Fruit fly (Drosophila melanogaster): Measurements from ENCODE around the gene Task6.

The Task6 gene

dm6 chr3R:13647734-13648541 is 26.4 kb downstream of the Task6 start:
- TF ChIP-seq pan (optimal IDR thresholded peaks at IDR 0.05) (no peak), EcR (GFP tag; optimal IDR thresholded peaks at IDR 0.05) (peak in 1 of 2 experiments; percentile 71)

- TF ChIP-seq EcR (GFP tag; optimal IDR thresholded peaks at IDR 0.05) (no peak), CG8478 (optimal IDR thresholded peaks at IDR 0.05) (no peak), Dll (optimal IDR thresholded peaks at IDR 0.05) (no peak), psq (optimal IDR thresholded peaks at IDR 0.05) (no peak), pan (optimal IDR thresholded peaks at IDR 0.05) (no peak), usp (GFP tag; optimal IDR thresholded peaks at IDR 0.05) (no peak)
These were observed 27.4 kb downstream of the Task6 start, which contains the start of gene rin for dm6 chr3R:13646729-13647633. Gene rin, plus strand, starts transcription at chr3R:13647004.

dm6 chr3R:13645874-13646370 is 28.4 kb downstream of the Task6 start, which contains the start of gene sqd:
Gene sqd, minus strand, starts transcription at chr3R:13646304.
- no peak for TF ChIP-seq Dll (optimal IDR thresholded peaks at IDR 0.05)
- TF ChIP-seq usp (GFP tag; optimal IDR thresholded peaks at IDR 0.05): no peak
- no peak for TF ChIP-seq CG8478 (optimal IDR thresholded peaks at IDR 0.05)
- TF ChIP-seq psq (optimal IDR thresholded peaks at IDR 0.05): no peak
- TF ChIP-seq EcR (GFP tag; optimal IDR thresholded peaks at IDR 0.05): no peak
- TF ChIP-seq pan (optimal IDR thresholded peaks at IDR 0.05): no peak

- TF ChIP-seq Dll (optimal IDR thresholded peaks at IDR 0.05): no peak
- TF ChIP-seq EcR (GFP tag; optimal IDR thresholded peaks at IDR 0.05): no peak
- no peak for TF ChIP-seq CG8478 (optimal IDR thresholded peaks at IDR 0.05)
- TF ChIP-seq psq (optimal IDR thresholded peaks at IDR 0.05): no peak
- no peak for TF ChIP-seq pan (optimal IDR thresholded peaks at IDR 0.05)
- TF ChIP-seq usp (GFP tag; optimal IDR thresholded peaks at IDR 0.05): no peak
These were observed 29.3 kb downstream of the Task6 start for dm6 chr3R:13644778-13645660.

dm6 chr3R:13631642-13632041 is 42.7 kb downstream of the Task6 start, which contains the start of gene CG10841:
Gene CG10841, plus strand, starts transcription at chr3R:13631942.
- no peak for TF ChIP-seq Dll (optimal IDR thresholded peaks at IDR 0.05)
- TF ChIP-seq usp (GFP tag; optimal IDR thresholded peaks at IDR 0.05): no peak
- no peak for TF ChIP-seq CG8478 (optimal IDR thresholded peaks at IDR 0.05)
- TF ChIP-seq psq (optimal IDR thresholded peaks at IDR 0.05): no peak
- TF ChIP-seq pan (optimal IDR thresholded peaks at IDR 0.05): no peak
- TF ChIP-seq EcR (GFP tag; optimal IDR thresholded peaks at IDR 0.05): no peak

- TF ChIP-seq EcR (GFP tag; optimal IDR thresholded peaks at IDR 0.05) (no peak), usp (GFP tag; optimal IDR thresholded peaks at IDR 0.05) (no peak), pan (optimal IDR thresholded peaks at IDR 0.05) (no peak), CG8478 (optimal IDR thresholded peaks at IDR 0.05) (no peak), psq (optimal IDR thresholded peaks at IDR 0.05) (no peak), Dll (optimal IDR thresholded peaks at IDR 0.05) (no peak)
These were observed 57.1 kb downstream of the Task6 start for dm6 chr3R:13617228-13617627.

All from whole organism.